In genomic region chrIV:293995-294700, ce11 we compare ENCODE assay signal across 5 worm cellular contexts.
A peak's percentile ranks its signal among the peaks of the same experiment; 100 is the strongest.
TF ChIP-seq lines count a peak whose summit lies in the region.

No protein-coding gene starts in this region.

TF ChIP-seq in whole organism, L1 larva, 84 proteins besides CTCF, POLR2A, EP300 and RAD21:
- TF ChIP-seq rnt-1 (tag; optimal IDR thresholded peaks at IDR 0.05; lab: Kevin White, UChicago) (no peak), fkh-8 (tag; optimal IDR thresholded peaks at IDR 0.05; lab: Kevin White, UChicago) (no peak), jun-1 (tag; optimal IDR thresholded peaks at IDR 0.05; lab: Kevin White, UChicago) (no peak), nhr-84 (tag; optimal IDR thresholded peaks at IDR 0.05; lab: Kevin White, UChicago) (no peak), grh-1 (GFP tag; IDR thresholded peaks at IDR 0.05; lab: Robert Waterston, UW) (no peak), hlh-4 (tag; optimal IDR thresholded peaks at IDR 0.05; lab: Kevin White, UChicago) (no peak), nhr-85 (tag; lab: Kevin White, UChicago) (peak; percentile 51), efl-1 (optimal IDR thresholded peaks at IDR 0.05; lab: Kevin White, UChicago) (no peak), efl-1 (GFP tag; optimal IDR thresholded peaks at IDR 0.05 in 1 of 2; lab: Kevin White, UChicago) (peak in 1 of 2 experiments; percentile 93)

TF ChIP-seq in whole organism, L2 larva, 48 proteins besides CTCF, POLR2A, EP300 and RAD21:
- TF ChIP-seq dmd-4 (tag; optimal IDR thresholded peaks at IDR 0.05; lab: Kevin White, UChicago) (no peak), unc-39 (tag; optimal IDR thresholded peaks at IDR 0.05; lab: Kevin White, UChicago) (no peak), unc-62 (GFP tag; optimal IDR thresholded peaks at IDR 0.05; lab: Kevin White, UChicago) (no peak), alr-1 (tag; optimal IDR thresholded peaks at IDR 0.05; lab: Kevin White, UChicago) (no peak), ama-1 (optimal IDR thresholded peaks at IDR 0.05; lab: Kevin White, UChicago) (peak; percentile 46), sma-9 (GFP tag; optimal IDR thresholded peaks at IDR 0.05; lab: Kevin White, UChicago) (no peak), sma-9 (tag; optimal IDR thresholded peaks at IDR 0.05; lab: Kevin White, UChicago) (no peak)

TF ChIP-seq in whole organism, L3 larva, 47 proteins besides CTCF, POLR2A, EP300 and RAD21:
- TF ChIP-seq unc-39 (tag; optimal IDR thresholded peaks at IDR 0.05; lab: Kevin White, UChicago) (no peak), fkh-2 (tag; optimal IDR thresholded peaks at IDR 0.05; lab: Kevin White, UChicago) (no peak), elt-2 (tag; optimal IDR thresholded peaks at IDR 0.05; lab: Kevin White, UChicago) (peak; percentile 54), ama-1 (optimal IDR thresholded peaks at IDR 0.05; lab: Kevin White, UChicago) (no peak), nhr-11 (tag; optimal IDR thresholded peaks at IDR 0.05; lab: Kevin White, UChicago) (no peak), nhr-43 (tag; optimal IDR thresholded peaks at IDR 0.05; lab: Kevin White, UChicago; ENCODE audit: poor library complexity, severe bottlenecking) (no peak), lsy-12 (tag; optimal IDR thresholded peaks at IDR 0.05; lab: Kevin White, UChicago) (no peak), ceh-9 (tag; optimal IDR thresholded peaks at IDR 0.05; lab: Kevin White, UChicago) (no peak), pqm-1 (tag; optimal IDR thresholded peaks at IDR 0.05; lab: Kevin White, UChicago) (peak; percentile 8), fkh-10 (GFP tag; optimal IDR thresholded peaks at IDR 0.05; lab: Kevin White, UChicago) (no peak), egl-27 (tag; optimal IDR thresholded peaks at IDR 0.05; lab: Kevin White, UChicago) (no peak), snpc-4 (tag; optimal IDR thresholded peaks at IDR 0.05; lab: Kevin White, UChicago) (no peak), ceh-82 (tag; optimal IDR thresholded peaks at IDR 0.05; lab: Kevin White, UChicago) (no peak)

TF ChIP-seq in whole organism, L4 larva, 104 proteins besides CTCF, POLR2A, EP300 and RAD21 (continues in another document):
- TF ChIP-seq ZK546.5 (tag; optimal IDR thresholded peaks at IDR 0.05; lab: Kevin White, UChicago) (no peak), snpc-1.2 (GFP tag; IDR thresholded peaks at IDR 0.05; lab: Robert Waterston, UW) (no peak), vab-7 (GFP tag; IDR thresholded peaks at IDR 0.05; lab: Robert Waterston, UW) (no peak), mxl-2 (GFP tag; conservative IDR thresholded peaks at IDR 0.05; lab: Robert Waterston, UW) (no peak), mdl-1 (tag; optimal IDR thresholded peaks at IDR 0.05; lab: Kevin White, UChicago) (no peak), F44E2.7 (GFP tag; IDR thresholded peaks at IDR 0.05; lab: Robert Waterston, UW) (no peak), gei-8 (GFP tag; optimal IDR thresholded peaks at IDR 0.05; lab: Kevin White, UChicago) (no peak), jun-1 (tag; optimal IDR thresholded peaks at IDR 0.05; lab: Kevin White, UChicago) (no peak), fkh-10 (GFP tag; optimal IDR thresholded peaks at IDR 0.05; lab: Kevin White, UChicago) (no peak), madf-5 (GFP tag; IDR thresholded peaks at IDR 0.05; lab: Robert Waterston, UW) (no peak), lin-13 (GFP tag; optimal IDR thresholded peaks at IDR 0.05; lab: Kevin White, UChicago) (no peak), ceh-82 (tag; optimal IDR thresholded peaks at IDR 0.05; lab: Kevin White, UChicago) (no peak), zag-1 (tag; optimal IDR thresholded peaks at IDR 0.05; lab: Kevin White, UChicago) (no peak), daf-16 (GFP tag; optimal IDR thresholded peaks at IDR 0.05; lab: Kevin White, UChicago) (peak in 1 of 2 experiments; percentile 3), daf-16 (tag; optimal IDR thresholded peaks at IDR 0.05; lab: Kevin White, UChicago) (peak; percentile 24), F37D6.2 (tag; optimal IDR thresholded peaks at IDR 0.05; lab: Kevin White, UChicago) (no peak), nhr-25 (tag; optimal IDR thresholded peaks at IDR 0.05; lab: Kevin White, UChicago; ENCODE audit: borderline replicate concordance, insufficient read depth) (no peak), snpc-4 (tag; optimal IDR thresholded peaks at IDR 0.05; lab: Kevin White, UChicago) (no peak), zfp-2 (tag; optimal IDR thresholded peaks at IDR 0.05; lab: Kevin White, UChicago) (no peak), hlh-11 (tag; optimal IDR thresholded peaks at IDR 0.05; lab: Kevin White, UChicago) (peak; percentile 13), Y75B8A.6 (GFP tag; IDR thresholded peaks at IDR 0.05; lab: Robert Waterston, UW) (no peak), F49E8.2 (tag; optimal IDR thresholded peaks at IDR 0.05; lab: Kevin White, UChicago; ENCODE audit: borderline replicate concordance) (no peak), lsy-2 (tag; optimal IDR thresholded peaks at IDR 0.05; lab: Kevin White, UChicago) (no peak), set-16 (GFP tag; IDR thresholded peaks at IDR 0.05; lab: Robert Waterston, UW) (0 out of 2 replicates have a peak, but pooled peaks have one; percentile 8), nhr-76 (tag; optimal IDR thresholded peaks at IDR 0.05; lab: Kevin White, UChicago) (no peak), Y48G9A.11 (GFP tag; IDR thresholded peaks at IDR 0.05; lab: Robert Waterston, UW) (no peak), mes-2 (tag; optimal IDR thresholded peaks at IDR 0.05; lab: Kevin White, UChicago; ENCODE audit: poor library complexity, severe bottlenecking) (no peak), nhr-111 (GFP tag; optimal IDR thresholded peaks at IDR 0.05; lab: Kevin White, UChicago) (no peak), madf-9 (GFP tag; conservative IDR thresholded peaks at IDR 0.05; lab: Robert Waterston, UW) (no peak), nhr-48 (tag; optimal IDR thresholded peaks at IDR 0.05; lab: Kevin White, UChicago) (no peak), zfp-3 (GFP tag; conservative IDR thresholded peaks at IDR 0.05; lab: Robert Waterston, UW) (0 out of 2 replicates have a peak, but pooled peaks have one; percentile 14), ceh-62 (tag; optimal IDR thresholded peaks at IDR 0.05; lab: Kevin White, UChicago) (no peak), pqm-1 (tag; optimal IDR thresholded peaks at IDR 0.05; lab: Kevin White, UChicago) (peak; percentile 45)

TF ChIP-seq in whole organism, young adult, 124 proteins besides CTCF, POLR2A, EP300 and RAD21:
- TF ChIP-seq let-526 (GFP tag; IDR thresholded peaks at IDR 0.05; lab: Robert Waterston, UW) (0 out of 2 replicates have a peak, but pooled peaks have one; percentile 36), cebp-2 (GFP tag; IDR thresholded peaks at IDR 0.05; lab: Robert Waterston, UW) (0 out of 2 replicates have a peak, but pooled peaks have one; percentile 5), akir-1 (GFP tag; optimal IDR thresholded peaks at IDR 0.05; lab: Kevin White, UChicago) (no peak)
